Worm (Caenorhabditis elegans) whole organism, late embryonic: ENCODE measurements around the gene srh-194.

Experiments
- C08G9.2 ChIP-seq: sonication (generic microtip); optimal IDR thresholded peaks from 2 replicates; lab custom pipeline; 2016; ENCODE audit warnings: mild to moderate bottlenecking, missing genetic modification characterization, moderate library complexity, missing compliant biosample characterization
- C38D4.7 ChIP-seq: fragments of 200-800 bp; sonication (Bioruptor generic); optimal IDR thresholded peaks from 2 replicates; lab custom pipeline; 2018; ENCODE audit warnings: mild to moderate bottlenecking, missing genetic modification characterization, moderate library complexity, missing compliant biosample characterization
- F13H6.1 ChIP-seq: sonication (generic microtip); optimal IDR thresholded peaks from 2 replicates; lab custom pipeline; 2016; ENCODE audit warnings: missing genetic modification characterization, missing compliant biosample characterization
- T23F11.4 ChIP-seq: fragments of 200-800 bp; sonication (Bioruptor generic); optimal IDR thresholded peaks from 2 replicates; lab custom pipeline; 2018; ENCODE audit warnings: mild to moderate bottlenecking, missing genetic modification characterization, missing compliant biosample characterization
- ceh-14 ChIP-seq: sonication (generic microtip); optimal IDR thresholded peaks from 2 replicates; lab custom pipeline; 2016; ENCODE audit warnings: missing genotype, missing genetic modification characterization, missing compliant biosample characterization
- ceh-18 ChIP-seq: sonication (generic microtip); optimal IDR thresholded peaks from 2 replicates; lab custom pipeline; 2016; ENCODE audit warnings: missing genetic modification characterization, missing compliant biosample characterization
- ceh-2 ChIP-seq: sonication (generic microtip); optimal IDR thresholded peaks from 2 replicates; lab custom pipeline; 2016; ENCODE audit warnings: missing genotype, missing genetic modification characterization, missing compliant biosample characterization
- ceh-24 ChIP-seq: sonication (generic microtip); optimal IDR thresholded peaks from 2 replicates; lab custom pipeline; 2016; ENCODE audit warnings: mild to moderate bottlenecking, missing genetic modification characterization, missing compliant biosample characterization
- ceh-30 ChIP-seq: fragments of 150-350 bp; optimal IDR thresholded peaks from 2 replicates; lab custom pipeline; 2014; ENCODE audit warnings: missing biosample characterization, missing genetic modification characterization
- ceh-6 ChIP-seq: fragments of 200-800 bp; sonication (Bioruptor generic); optimal IDR thresholded peaks from 2 replicates; lab custom pipeline; 2018; ENCODE audit warnings: mild to moderate bottlenecking, missing genetic modification characterization, missing compliant biosample characterization
- che-1 ChIP-seq: sonication (generic microtip); optimal IDR thresholded peaks from 2 replicates; lab custom pipeline; 2016; ENCODE audit warnings: mild to moderate bottlenecking, missing genetic modification characterization, missing compliant biosample characterization
- dve-1 ChIP-seq: sonication (generic microtip); optimal IDR thresholded peaks from 2 replicates; lab custom pipeline; 2017; ENCODE audit warnings: antibody characterized with exemption, mild to moderate bottlenecking, missing genetic modification characterization, missing compliant biosample characterization
- ets-4 ChIP-seq: sonication (generic microtip); optimal IDR thresholded peaks from 2 replicates; lab custom pipeline; 2016; ENCODE audit warnings: missing genetic modification characterization, missing compliant biosample characterization
- eyg-1 ChIP-seq: sonication (generic microtip); optimal IDR thresholded peaks from 2 replicates; lab custom pipeline; 2016; ENCODE audit warnings: missing genotype, missing genetic modification characterization, missing compliant biosample characterization
- fax-1 ChIP-seq: sonication (generic microtip); optimal IDR thresholded peaks from 2 replicates; lab custom pipeline; 2016; ENCODE audit warnings: missing genotype, missing genetic modification characterization, missing compliant biosample characterization
- fkh-10 ChIP-seq: fragments of 150-350 bp; optimal IDR thresholded peaks from 2 replicates; lab custom pipeline; 2014; ENCODE audit warnings: missing biosample characterization, missing genetic modification reagents, missing genetic modification characterization
- fkh-6 ChIP-seq: sonication (generic microtip); optimal IDR thresholded peaks from 2 replicates; lab custom pipeline; 2016; ENCODE audit warnings: missing genetic modification characterization, missing compliant biosample characterization
- gmeb-2 ChIP-seq: sonication (generic microtip); optimal IDR thresholded peaks from 2 replicates; lab custom pipeline; 2016; ENCODE audit warnings: missing genetic modification characterization, inconsistent platforms, missing compliant biosample characterization
- hlh-13 ChIP-seq: fragments of 200-800 bp; sonication (Bioruptor generic); optimal IDR thresholded peaks from 2 replicates; lab custom pipeline; 2018; ENCODE audit warnings: mild to moderate bottlenecking, missing genetic modification characterization, missing compliant biosample characterization
- lim-6 ChIP-seq: sonication (generic microtip); optimal IDR thresholded peaks from 2 replicates; lab custom pipeline; 2016; ENCODE audit warnings: missing genetic modification characterization, missing compliant biosample characterization
- lin-11 ChIP-seq: fragments of 200-800 bp; sonication (Bioruptor generic); optimal IDR thresholded peaks from 2 replicates; lab custom pipeline; 2018; ENCODE audit warnings: mild to moderate bottlenecking, missing genetic modification characterization, missing compliant biosample characterization
- madf-2 ChIP-seq: sonication (generic microtip); optimal IDR thresholded peaks from 2 replicates; lab custom pipeline; 2017; ENCODE audit warnings: missing genetic modification characterization, missing compliant biosample characterization
- mec-3 ChIP-seq: sonication (generic microtip); optimal IDR thresholded peaks from 2 replicates; lab custom pipeline; 2016; ENCODE audit warnings: borderline replicate concordance, missing genetic modification characterization, missing compliant biosample characterization
- nfya-1 ChIP-seq: sonication (generic microtip); optimal IDR thresholded peaks from 2 replicates; lab custom pipeline; 2017; ENCODE audit warnings: missing genetic modification characterization, mild to moderate bottlenecking, missing compliant biosample characterization, antibody characterized with exemption, moderate library complexity
- npax-4 ChIP-seq: sonication (generic microtip); optimal IDR thresholded peaks from 2 replicates; lab custom pipeline; 2016; ENCODE audit warnings: missing genetic modification characterization, missing compliant biosample characterization
- pag-3 ChIP-seq: sonication (generic microtip); optimal IDR thresholded peaks from 2 replicates; lab custom pipeline; 2016; ENCODE audit warnings: missing compliant biosample characterization, missing genetic modification characterization, borderline replicate concordance
- pat-9 ChIP-seq: fragments of 200-800 bp; sonication (Bioruptor generic); optimal IDR thresholded peaks from 2 replicates; lab custom pipeline; 2018; ENCODE audit warnings: mild to moderate bottlenecking, missing genetic modification characterization, moderate library complexity, missing compliant biosample characterization
- pha-2 ChIP-seq: sonication (generic microtip); optimal IDR thresholded peaks from 2 replicates; lab custom pipeline; 2017; ENCODE audit warnings: mild to moderate bottlenecking, missing genetic modification characterization, missing compliant biosample characterization
- pha-4 ChIP-seq: fragments of 150-350 bp; optimal IDR thresholded peaks from 2 replicates; lab custom pipeline; 2018; ENCODE audit warnings: missing biosample characterization, missing genetic modification reagents, missing genetic modification characterization
- pros-1 ChIP-seq: fragments of 150-350 bp; optimal IDR thresholded peaks from 2 replicates; lab custom pipeline; 2014; ENCODE audit warnings: missing biosample characterization, missing genetic modification reagents, missing genetic modification characterization
- ref-2 ChIP-seq: sonication (generic microtip); optimal IDR thresholded peaks from 2 replicates; lab custom pipeline; 2016; ENCODE audit warnings: missing genetic modification characterization, missing compliant biosample characterization
- rnt-1 ChIP-seq: sonication (generic microtip); optimal IDR thresholded peaks from 2 replicates; lab custom pipeline; 2016; ENCODE audit warnings: missing genetic modification characterization, missing compliant biosample characterization
- sdc-2 ChIP-seq: sonication (generic microtip); optimal IDR thresholded peaks from 2 replicates; lab custom pipeline; 2016; ENCODE audit warnings: missing genotype, missing genetic modification characterization, missing compliant biosample characterization
- sox-2 ChIP-seq: fragments of 200-800 bp; sonication (Bioruptor generic); IDR thresholded peaks from 2 replicates; pipeline ENCODE4 v1.3.6; 2022; ENCODE audit warnings: missing genetic modification reagents, missing genetic modification characterization, missing compliant biosample characterization
- sox-4 ChIP-seq: sonication (generic microtip); optimal IDR thresholded peaks from 2 replicates; lab custom pipeline; 2017; ENCODE audit warnings: mild to moderate bottlenecking, missing genetic modification characterization, inconsistent platforms, missing compliant biosample characterization
- syd-9 ChIP-seq: sonication (generic microtip); optimal IDR thresholded peaks from 2 replicates; lab custom pipeline; 2016; ENCODE audit warnings: mild to moderate bottlenecking, missing genetic modification characterization, moderate library complexity, missing compliant biosample characterization
- tbx-2 ChIP-seq: sonication (generic microtip); optimal IDR thresholded peaks from 2 replicates; lab custom pipeline; 2016; ENCODE audit warnings: missing genetic modification characterization, missing compliant biosample characterization
- tbx-7 ChIP-seq: sonication (generic microtip); optimal IDR thresholded peaks from 2 replicates; lab custom pipeline; 2016; ENCODE audit warnings: missing genotype, missing genetic modification characterization, missing compliant biosample characterization
- unc-3 ChIP-seq, 2 experiments: fragments of 200-800 bp in 1 of 2; sonication (Bioruptor generic) in 1 of 2; sonication (generic microtip) in 1 of 2; conservative IDR thresholded peaks in 1 of 2; optimal IDR thresholded peaks in 1 of 2; 2 replicates each; pipeline versions ENCODE4 v1.3.6 to Lab custom; 2016 to 2022; ENCODE audit warnings: missing compliant biosample characterization in 2 of 2, missing genetic modification characterization in 2 of 2, missing genetic modification reagents in 1 of 2
- unc-55 ChIP-seq: sonication (generic microtip); optimal IDR thresholded peaks from 2 replicates; lab custom pipeline; 2017; ENCODE audit warnings: missing biosample characterization, missing genetic modification reagents, missing genetic modification characterization
- unc-86 ChIP-seq: sonication (generic microtip); optimal IDR thresholded peaks from 2 replicates; lab custom pipeline; 2016; ENCODE audit warnings: missing genetic modification characterization, missing compliant biosample characterization
- zip-5 ChIP-seq: sonication (generic microtip); optimal IDR thresholded peaks from 2 replicates; lab custom pipeline; 2016; ENCODE audit warnings: missing genetic modification characterization, missing compliant biosample characterization

srh-194 gene

ce11 chrV:4315057-4315456 is 21.7 kb upstream of the srh-194 start, which contains the start of gene srh-192:
Gene srh-192, minus strand, starts transcription at chrV:4315157.
- TF ChIP-seq pha-2 (tag; lab: Kevin White, UChicago) (no peak), madf-2 (tag; lab: Kevin White, UChicago) (no peak), sdc-2 (no peak), hlh-13 (GFP tag; lab: Kevin White, UChicago) (no peak), rnt-1 (no peak), sox-2 (GFP tag; lab: Robert Waterston, UW) (no peak), fkh-6 (tag; lab: Kevin White, UChicago) (no peak), lim-6 (no peak), npax-4 (tag; lab: Kevin White, UChicago) (no peak), zip-5 (no peak), pha-4 (tag; lab: Kevin White, UChicago) (no peak), pag-3 (no peak), gmeb-2 (no peak), pat-9 (tag; lab: Kevin White, UChicago) (no peak), nfya-1 (tag; lab: Kevin White, UChicago) (no peak)

ce11 chrV:4304240-4304639 is 10.9 kb upstream of the srh-194 start:
- no peak for TF ChIP-seq dve-1 (tag; lab: Kevin White, UChicago)
- TF ChIP-seq tbx-7, result no peak
- TF ChIP-seq ref-2 (tag; lab: Kevin White, UChicago), result no peak
- TF ChIP-seq ceh-18, result no peak
- TF ChIP-seq mec-3 (tag; lab: Kevin White, UChicago), result no peak
- TF ChIP-seq unc-86 (tag; lab: Kevin White, UChicago), result no peak
- no peak for TF ChIP-seq fkh-10 (GFP tag; lab: Kevin White, UChicago)
- TF ChIP-seq zip-5, result no peak
- TF ChIP-seq rnt-1, result no peak
- no peak for TF ChIP-seq C38D4.7 (GFP tag; lab: Kevin White, UChicago)

- no peak for TF ChIP-seq dve-1 (tag; lab: Kevin White, UChicago)
- TF ChIP-seq ceh-30 (tag; lab: Kevin White, UChicago), result no peak
- no peak for TF ChIP-seq ceh-2
- TF ChIP-seq ref-2 (tag; lab: Kevin White, UChicago), result no peak
- no peak for TF ChIP-seq eyg-1 (tag; lab: Kevin White, UChicago)
- no peak for TF ChIP-seq tbx-2 (tag; lab: Kevin White, UChicago)
These were observed 10.5 kb upstream of the srh-194 start for ce11 chrV:4303793-4304192.

ce11 chrV:4302842-4303241 is 9.5 kb upstream of the srh-194 start:
- TF ChIP-seq syd-9 (tag; lab: Kevin White, UChicago) (no peak), ets-4 (tag; lab: Kevin White, UChicago) (no peak), gmeb-2 (no peak), ceh-6 (GFP tag; lab: Kevin White, UChicago) (no peak), ceh-14 (tag; lab: Kevin White, UChicago) (no peak), ceh-18 (no peak), unc-86 (tag; lab: Kevin White, UChicago) (no peak), ceh-24 (tag; lab: Kevin White, UChicago) (no peak), tbx-7 (no peak), unc-3 (GFP tag; conservative IDR thresholded peaks at IDR 0.05; lab: Robert Waterston, UW) (no peak), unc-3 (tag; optimal IDR thresholded peaks at IDR 0.05; lab: Kevin White, UChicago) (no peak), F13H6.1 (tag; lab: Kevin White, UChicago) (no peak), sox-4 (tag; lab: Kevin White, UChicago) (no peak), sox-2 (GFP tag; lab: Robert Waterston, UW) (no peak)

ce11 chrV:4299741-4300140 is 6.4 kb upstream of the srh-194 start, which contains the start of gene ZC132.3:
Gene ZC132.3, minus strand, starts transcription at chrV:4299841.
- no peak for TF ChIP-seq fax-1 (tag; lab: Kevin White, UChicago)
- no peak for TF ChIP-seq lin-11
- no peak for TF ChIP-seq unc-55 (GFP tag; lab: Kevin White, UChicago)
- TF ChIP-seq C08G9.2 (tag; lab: Kevin White, UChicago), result no peak
- no peak for TF ChIP-seq pros-1 (tag; lab: Kevin White, UChicago)
- no peak for TF ChIP-seq T23F11.4
- no peak for TF ChIP-seq sox-2 (GFP tag; lab: Robert Waterston, UW)
- no peak for TF ChIP-seq ref-2 (tag; lab: Kevin White, UChicago)
- TF ChIP-seq ceh-14 (tag; lab: Kevin White, UChicago), result no peak
- no peak for TF ChIP-seq hlh-13 (GFP tag; lab: Kevin White, UChicago)
- TF ChIP-seq che-1 (tag; lab: Kevin White, UChicago), result no peak
- no peak for TF ChIP-seq F13H6.1 (tag; lab: Kevin White, UChicago)
- TF ChIP-seq, all 69 proteins: peak for 0
